Fruit fly (Drosophila melanogaster): ENCODE measurements around the gene CG10237.

CG10237 gene

dm6 chr2L:19416602-19417497 lies 25.7 kb downstream of the CG10237 start, which contains the start of gene Lectin-galC1 (continued):
- TF ChIP-seq CG4360 (GFP tag; IDR thresholded peaks at IDR 0.05) (peak; percentile 48; the same call in 1 of the 2 replicates), CG2712 (tag; optimal IDR thresholded peaks at IDR 0.05) (peak; percentile 89), CG13296 (GFP tag; optimal IDR thresholded peaks at IDR 0.05) (peak; percentile 76), crol (GFP tag; IDR thresholded peaks at IDR 0.05) (no peak; the same call in 1 of the 2 replicates), CG6683 (GFP tag; optimal IDR thresholded peaks at IDR 0.05) (peak; percentile 60), gce (GFP tag; IDR thresholded peaks at IDR 0.05) (peak; percentile 72; the same call in 2 of the 3 replicates), NC2β (GFP tag; optimal IDR thresholded peaks at IDR 0.05) (peak; percentile 90), jumu (GFP tag; optimal IDR thresholded peaks at IDR 0.05) (peak; percentile 88), kni (GFP tag; optimal IDR thresholded peaks at IDR 0.05) (peak; percentile 29), CG15601 (tag; optimal IDR thresholded peaks at IDR 0.05) (peak; percentile 84), CG17385 (GFP tag; optimal IDR thresholded peaks at IDR 0.05) (peak; percentile 81), HLH54F (GFP tag; optimal IDR thresholded peaks at IDR 0.05) (peak; percentile 78), nau (GFP tag; optimal IDR thresholded peaks at IDR 0.05) (peak; percentile 74), Gsc (GFP tag; IDR thresholded peaks at IDR 0.05) (no peak), Poxn (GFP tag; IDR thresholded peaks at IDR 0.05) (0 out of 2 replicates have a peak, but pooled peaks have one; percentile 43), tin (GFP tag; optimal IDR thresholded peaks at IDR 0.05) (peak; percentile 83), B-H2 (GFP tag; optimal IDR thresholded peaks at IDR 0.05) (peak; percentile 5), CG17612 (GFP tag; IDR thresholded peaks at IDR 0.05) (peak; percentile 14; the same call in 1 of the 2 replicates), CG4854 (GFP tag; optimal IDR thresholded peaks at IDR 0.05) (peak; percentile 80), fu2 (GFP tag; optimal IDR thresholded peaks at IDR 0.05) (peak; percentile 79), Scr (GFP tag; IDR thresholded peaks at IDR 0.05; ENCODE audit: partially characterized antibody) (no peak), h (optimal IDR thresholded peaks at IDR 0.05) (no peak), gsb (GFP tag; IDR thresholded peaks at IDR 0.05) (peak; percentile 65), fd96Cb (tag; optimal IDR thresholded peaks at IDR 0.05) (peak; percentile 84), Hr39 (optimal IDR thresholded peaks at IDR 0.05) (no peak), crc (GFP tag; optimal IDR thresholded peaks at IDR 0.05) (peak; percentile 72), CG2678 (tag; optimal IDR thresholded peaks at IDR 0.05) (peak; percentile 88), chif (GFP tag; optimal IDR thresholded peaks at IDR 0.05) (peak; percentile 90 to 94), cas (GFP tag; IDR thresholded peaks at IDR 0.05) (0 out of 2 replicates have a peak, but pooled peaks have one; percentile 16), ftz-f1 (GFP tag; optimal IDR thresholded peaks at IDR 0.05) (no peak), CG2116 (GFP tag; optimal IDR thresholded peaks at IDR 0.05) (peak; percentile 70), CG42726 (GFP tag; IDR thresholded peaks at IDR 0.05; ENCODE audit: partially characterized antibody) (no peak), CG18619 (GFP tag; optimal IDR thresholded peaks at IDR 0.05) (peak; percentile 84), CG12236 (GFP tag; optimal IDR thresholded peaks at IDR 0.05) (peak; percentile 86), CG6854 (GFP tag; optimal IDR thresholded peaks at IDR 0.05) (peak; percentile 72), CG31441 (GFP tag; IDR thresholded peaks at IDR 0.05) (peak; percentile 90), Mes4 (GFP tag; optimal IDR thresholded peaks at IDR 0.05) (peak; percentile 87), Myb (GFP tag; optimal IDR thresholded peaks at IDR 0.05) (peak; percentile 69), ind (GFP tag; optimal IDR thresholded peaks at IDR 0.05) (peak; percentile 86), pum (GFP tag; optimal IDR thresholded peaks at IDR 0.05) (peak; percentile 88), CG17361 (GFP tag; IDR thresholded peaks at IDR 0.05) (peak; percentile 84), Dek (tag; optimal IDR thresholded peaks at IDR 0.05) (peak; percentile 73), dimm (GFP tag; IDR thresholded peaks at IDR 0.05) (no peak), lbe (GFP tag; optimal IDR thresholded peaks at IDR 0.05) (no peak), sna (GFP tag; IDR thresholded peaks at IDR 0.05; ENCODE audit: partially characterized antibody) (no peak), Gug (GFP tag; IDR thresholded peaks at IDR 0.05) (peak; percentile 73; the same call in 3 of the 4 replicates), ranshi (GFP tag; IDR thresholded peaks at IDR 0.05) (peak; percentile 86), abd-A (tag; optimal IDR thresholded peaks at IDR 0.05) (peak; percentile 18), Dad (GFP tag; optimal IDR thresholded peaks at IDR 0.05) (peak; percentile 84)
